ENCODE assay signal across 1 fruit fly cellular context in genomic region chr2L:14612998-14613955, dm6.
TF ChIP-seq lines count a peak whose summit lies in the region.

No protein-coding gene starts in this region.

TF ChIP-seq in whole organism, embryonic, 481 proteins besides CTCF, POLR2A, EP300 and RAD21 (continued from another document and continues in another):
- peak; percentile 38 for TF ChIP-seq CG3163 (GFP tag; optimal IDR thresholded peaks at IDR 0.05; lab: Kevin White, UChicago)
- TF ChIP-seq CG14710 (tag; optimal IDR thresholded peaks at IDR 0.05; lab: Kevin White, UChicago): peak; percentile 89
- TF ChIP-seq dan (GFP tag; IDR thresholded peaks at IDR 0.05; lab: Robert Waterston, UW): no peak
- no peak for TF ChIP-seq CG14965 (GFP tag; optimal IDR thresholded peaks at IDR 0.05; lab: Kevin White, UChicago; ENCODE audit: borderline replicate concordance)
- TF ChIP-seq Dp (GFP tag; optimal IDR thresholded peaks at IDR 0.05; lab: Kevin White, UChicago): no peak
- TF ChIP-seq ci (GFP tag; IDR thresholded peaks at IDR 0.05; lab: Robert Waterston, UW): peak; percentile 57; the same call in 1 of the 3 replicates
- TF ChIP-seq cad (GFP tag; optimal IDR thresholded peaks at IDR 0.05; lab: Kevin White, UChicago): no peak
- TF ChIP-seq CG7928 (GFP tag; optimal IDR thresholded peaks at IDR 0.05; lab: Kevin White, UChicago): peak; percentile 42
- TF ChIP-seq pnt (GFP tag; optimal IDR thresholded peaks at IDR 0.05; lab: Kevin White, UChicago): peak; percentile 34
- TF ChIP-seq CG7556 (GFP tag; optimal IDR thresholded peaks at IDR 0.05; lab: Kevin White, UChicago): peak; percentile 96
- TF ChIP-seq CG4282 (GFP tag; optimal IDR thresholded peaks at IDR 0.05; lab: Kevin White, UChicago): no peak
- peak; percentile 41 for TF ChIP-seq CG18011 (GFP tag; optimal IDR thresholded peaks at IDR 0.05; lab: Kevin White, UChicago)
- peak; percentile 3 for TF ChIP-seq stwl (tag; optimal IDR thresholded peaks at IDR 0.05; lab: Kevin White, UChicago)
- TF ChIP-seq org-1 (GFP tag; optimal IDR thresholded peaks at IDR 0.05; lab: Kevin White, UChicago): peak; percentile 82
- TF ChIP-seq Spps (tag; optimal IDR thresholded peaks at IDR 0.05; lab: Kevin White, UChicago): peak; percentile 71
- peak; percentile 60 for TF ChIP-seq Hmx (GFP tag; optimal IDR thresholded peaks at IDR 0.05; lab: Kevin White, UChicago)
- TF ChIP-seq CkIIα-i1 (GFP tag; IDR thresholded peaks at IDR 0.05; lab: Robert Waterston, UW): no peak
- 0 out of 3 replicates have a peak, but pooled peaks have one; percentile 4 for TF ChIP-seq ase (GFP tag; IDR thresholded peaks at IDR 0.05; lab: Robert Waterston, UW)
- 0 out of 3 replicates have a peak, but pooled peaks have one; percentile 19 for TF ChIP-seq Mrtf (GFP tag; IDR thresholded peaks at IDR 0.05; lab: Robert Waterston, UW)
- TF ChIP-seq amos (GFP tag; IDR thresholded peaks at IDR 0.05; lab: Robert Waterston, UW; ENCODE audit: partially characterized antibody): no peak
- no peak for TF ChIP-seq pan (optimal IDR thresholded peaks at IDR 0.05; lab: Kevin White, UChicago)
- TF ChIP-seq pan (GFP tag; optimal IDR thresholded peaks at IDR 0.05 in 1 of 2, IDR thresholded peaks at IDR 0.05 in 1 of 2): peak in 1 of 2 experiments; percentile 66
- peak; percentile 86 for TF ChIP-seq odd (GFP tag; optimal IDR thresholded peaks at IDR 0.05; lab: Kevin White, UChicago)
- TF ChIP-seq HmgZ (tag; optimal IDR thresholded peaks at IDR 0.05; lab: Kevin White, UChicago): peak; percentile 74
- TF ChIP-seq CG7987 (GFP tag; optimal IDR thresholded peaks at IDR 0.05; lab: Kevin White, UChicago): no peak
- TF ChIP-seq Bgb (GFP tag; IDR thresholded peaks at IDR 0.05; lab: Robert Waterston, UW; ENCODE audit: partially characterized antibody): no peak
- peak; percentile 92 for TF ChIP-seq CG31441 (GFP tag; IDR thresholded peaks at IDR 0.05; lab: Robert Waterston, UW)
- peak; percentile 78 for TF ChIP-seq az2 (GFP tag; optimal IDR thresholded peaks at IDR 0.05; lab: Kevin White, UChicago)
- no peak for TF ChIP-seq CG2889 (GFP tag; IDR thresholded peaks at IDR 0.05; lab: Robert Waterston, UW)
- TF ChIP-seq CG15696 (tag; optimal IDR thresholded peaks at IDR 0.05; lab: Kevin White, UChicago): peak; percentile 60
- TF ChIP-seq zfh1 (GFP tag; IDR thresholded peaks at IDR 0.05; lab: Robert Waterston, UW): peak; percentile 54; the same call in 2 of the 3 replicates
- TF ChIP-seq ac (GFP tag; optimal IDR thresholded peaks at IDR 0.05; lab: Kevin White, UChicago): no peak
- peak; percentile 91 for TF ChIP-seq PHDP (tag; optimal IDR thresholded peaks at IDR 0.05; lab: Kevin White, UChicago)
- TF ChIP-seq fu2 (GFP tag; optimal IDR thresholded peaks at IDR 0.05; lab: Kevin White, UChicago): peak; percentile 46
- TF ChIP-seq Fer2 (tag; optimal IDR thresholded peaks at IDR 0.05; lab: Kevin White, UChicago): peak; percentile 67
- peak; percentile 85 for TF ChIP-seq CG13775 (GFP tag; optimal IDR thresholded peaks at IDR 0.05; lab: Kevin White, UChicago)
- TF ChIP-seq vnd (GFP tag; IDR thresholded peaks at IDR 0.05; lab: Robert Waterston, UW; ENCODE audit: partially characterized antibody): no peak
- TF ChIP-seq CG3281 (GFP tag; optimal IDR thresholded peaks at IDR 0.05; lab: Kevin White, UChicago): peak; percentile 89
- TF ChIP-seq Gug (GFP tag; IDR thresholded peaks at IDR 0.05; lab: Robert Waterston, UW): 0 out of 4 replicates have a peak, but pooled peaks have one; percentile 3
- TF ChIP-seq wek (GFP tag; optimal IDR thresholded peaks at IDR 0.05; lab: Kevin White, UChicago): no peak
- TF ChIP-seq Dref (GFP tag; IDR thresholded peaks at IDR 0.05; lab: Robert Waterston, UW): no peak
- TF ChIP-seq ems (GFP tag; optimal IDR thresholded peaks at IDR 0.05; lab: Kevin White, UChicago): peak; percentile 15
- TF ChIP-seq CG17328 (GFP tag; IDR thresholded peaks at IDR 0.05; lab: Robert Waterston, UW): peak; percentile 68; the same call in 1 of the 2 replicates
- no peak for TF ChIP-seq lov (optimal IDR thresholded peaks at IDR 0.05; lab: Kevin White, UChicago)
- TF ChIP-seq lov (GFP tag; IDR thresholded peaks at IDR 0.05; lab: Robert Waterston, UW): no peak
- TF ChIP-seq twi (tag; optimal IDR thresholded peaks at IDR 0.05; lab: Kevin White, UChicago): peak; percentile 77
- TF ChIP-seq ftz-f1 (GFP tag; optimal IDR thresholded peaks at IDR 0.05; lab: Kevin White, UChicago): peak; percentile 59
- TF ChIP-seq Mes4 (GFP tag; optimal IDR thresholded peaks at IDR 0.05; lab: Kevin White, UChicago): no peak
- peak; percentile 21; the same call in 1 of the 2 replicates for TF ChIP-seq CG4404 (GFP tag; IDR thresholded peaks at IDR 0.05; lab: Robert Waterston, UW)
- peak; percentile 91 for TF ChIP-seq CG12659 (GFP tag; optimal IDR thresholded peaks at IDR 0.05; lab: Kevin White, UChicago)
- no peak for TF ChIP-seq hkb (optimal IDR thresholded peaks at IDR 0.05; lab: Kevin White, UChicago)
- 0 out of 2 replicates have a peak, but pooled peaks have one; percentile 28 for TF ChIP-seq hkb (GFP tag; IDR thresholded peaks at IDR 0.05; lab: Robert Waterston, UW)
- no peak for TF ChIP-seq ab (GFP tag; optimal IDR thresholded peaks at IDR 0.05; lab: Kevin White, UChicago)
- peak; percentile 75 for TF ChIP-seq CG6854 (GFP tag; optimal IDR thresholded peaks at IDR 0.05; lab: Kevin White, UChicago)
- TF ChIP-seq CG17802 (tag; optimal IDR thresholded peaks at IDR 0.05; lab: Kevin White, UChicago): no peak
- peak; percentile 66 for TF ChIP-seq cato (GFP tag; optimal IDR thresholded peaks at IDR 0.05; lab: Kevin White, UChicago; ENCODE audit: borderline replicate concordance)
- no peak for TF ChIP-seq hbn (GFP tag; IDR thresholded peaks at IDR 0.05; lab: Robert Waterston, UW; ENCODE audit: partially characterized antibody)
- TF ChIP-seq Nf-YA (GFP tag; IDR thresholded peaks at IDR 0.05; lab: Robert Waterston, UW): 0 out of 2 replicates have a peak, but pooled peaks have one; percentile 8
- TF ChIP-seq gt (GFP tag; IDR thresholded peaks at IDR 0.05; lab: Robert Waterston, UW): no peak
- TF ChIP-seq salm (tag; optimal IDR thresholded peaks at IDR 0.05; lab: Kevin White, UChicago): peak; percentile 66
- TF ChIP-seq pzg (GFP tag; optimal IDR thresholded peaks at IDR 0.05; lab: Kevin White, UChicago): no peak
- peak; percentile 80 for TF ChIP-seq Atf6 (GFP tag; IDR thresholded peaks at IDR 0.05; lab: Robert Waterston, UW)
- TF ChIP-seq HLHmδ (GFP tag; optimal IDR thresholded peaks at IDR 0.05; lab: Kevin White, UChicago): no peak
- peak; percentile 85 for TF ChIP-seq Ssrp (tag; optimal IDR thresholded peaks at IDR 0.05; lab: Kevin White, UChicago)
- no peak for TF ChIP-seq CG43689 (GFP tag; IDR thresholded peaks at IDR 0.05; lab: Robert Waterston, UW)
- TF ChIP-seq HLH3B (GFP tag; IDR thresholded peaks at IDR 0.05; lab: Robert Waterston, UW): peak; percentile 26; the same call in 1 of the 2 replicates
- TF ChIP-seq Dfd (GFP tag; optimal IDR thresholded peaks at IDR 0.05; lab: Kevin White, UChicago): no peak
- TF ChIP-seq stc (GFP tag; IDR thresholded peaks at IDR 0.05; lab: Robert Waterston, UW): 0 out of 2 replicates have a peak, but pooled peaks have one; percentile 35
- peak; percentile 99 for TF ChIP-seq sug (tag; optimal IDR thresholded peaks at IDR 0.05; lab: Kevin White, UChicago)
- TF ChIP-seq Lpt (GFP tag; optimal IDR thresholded peaks at IDR 0.05; lab: Kevin White, UChicago): no peak
- TF ChIP-seq CG7372 (GFP tag; IDR thresholded peaks at IDR 0.05; lab: Robert Waterston, UW): 0 out of 2 replicates have a peak, but pooled peaks have one; percentile 26
- TF ChIP-seq Fer1 (GFP tag; optimal IDR thresholded peaks at IDR 0.05; lab: Kevin White, UChicago): peak; percentile 88
- no peak for TF ChIP-seq CG1647 (GFP tag; optimal IDR thresholded peaks at IDR 0.05; lab: Kevin White, UChicago)
- TF ChIP-seq chif (GFP tag; optimal IDR thresholded peaks at IDR 0.05; lab: Kevin White, UChicago): peak; percentile 53 to 66
- no peak for TF ChIP-seq CG5245 (GFP tag; optimal IDR thresholded peaks at IDR 0.05; lab: Kevin White, UChicago)
- peak; percentile 75 for TF ChIP-seq nerfin-1 (tag; optimal IDR thresholded peaks at IDR 0.05; lab: Kevin White, UChicago)
- peak; percentile 75 for TF ChIP-seq sqz (GFP tag; optimal IDR thresholded peaks at IDR 0.05; lab: Kevin White, UChicago)
- peak; percentile 44 for TF ChIP-seq CG14441 (GFP tag; IDR thresholded peaks at IDR 0.05; lab: Robert Waterston, UW)
- TF ChIP-seq Sin3A (optimal IDR thresholded peaks at IDR 0.05; lab: Kevin White, UChicago): no peak
- TF ChIP-seq Sry-β (GFP tag; optimal IDR thresholded peaks at IDR 0.05; lab: Kevin White, UChicago): peak; percentile 3
- TF ChIP-seq nau (GFP tag; optimal IDR thresholded peaks at IDR 0.05; lab: Kevin White, UChicago): peak; percentile 73
- peak; percentile 69 for TF ChIP-seq CG10462 (GFP tag; optimal IDR thresholded peaks at IDR 0.05; lab: Kevin White, UChicago)
- TF ChIP-seq CG30020 (tag; optimal IDR thresholded peaks at IDR 0.05; lab: Kevin White, UChicago): peak; percentile 53
- TF ChIP-seq CG10565 (GFP tag; optimal IDR thresholded peaks at IDR 0.05; lab: Kevin White, UChicago): no peak
- no peak for TF ChIP-seq HmgD (GFP tag; optimal IDR thresholded peaks at IDR 0.05; lab: Kevin White, UChicago)
- TF ChIP-seq bbx (GFP tag; IDR thresholded peaks at IDR 0.05; lab: Robert Waterston, UW; ENCODE audit: partially characterized antibody): no peak
- TF ChIP-seq vvl (GFP tag; IDR thresholded peaks at IDR 0.05; lab: Robert Waterston, UW): peak; percentile 57
- peak; percentile 60 for TF ChIP-seq zen (tag; optimal IDR thresholded peaks at IDR 0.05; lab: Kevin White, UChicago)
- peak; percentile 66 for TF ChIP-seq fd3F (GFP tag; optimal IDR thresholded peaks at IDR 0.05; lab: Kevin White, UChicago)
- peak; percentile 47; the same call in 2 of the 3 replicates for TF ChIP-seq B-H1 (GFP tag; IDR thresholded peaks at IDR 0.05; lab: Robert Waterston, UW)
- peak; percentile 25 for TF ChIP-seq Ets65A (GFP tag; lab: Kevin White, UChicago)
- TF ChIP-seq CG10959 (GFP tag; IDR thresholded peaks at IDR 0.05; lab: Robert Waterston, UW): no peak
- no peak for TF ChIP-seq Dad (GFP tag; optimal IDR thresholded peaks at IDR 0.05; lab: Kevin White, UChicago)
- TF ChIP-seq jumu (GFP tag; optimal IDR thresholded peaks at IDR 0.05; lab: Kevin White, UChicago): peak; percentile 34
- TF ChIP-seq fd102C (GFP tag; optimal IDR thresholded peaks at IDR 0.05; lab: Kevin White, UChicago): no peak
- TF ChIP-seq CoRest (tag; optimal IDR thresholded peaks at IDR 0.05; lab: Kevin White, UChicago): peak; percentile 93
- no peak for TF ChIP-seq CG14667 (GFP tag; IDR thresholded peaks at IDR 0.05; lab: Robert Waterston, UW)
- TF ChIP-seq sens-2 (GFP tag; IDR thresholded peaks at IDR 0.05; lab: Robert Waterston, UW): no peak
- peak; percentile 42; the same call in 1 of the 2 replicates for TF ChIP-seq peb (GFP tag; IDR thresholded peaks at IDR 0.05; lab: Robert Waterston, UW)
- TF ChIP-seq CG2129 (GFP tag; IDR thresholded peaks at IDR 0.05; lab: Robert Waterston, UW; ENCODE audit: partially characterized antibody): no peak
- peak; percentile 74 for TF ChIP-seq NfI (GFP tag; optimal IDR thresholded peaks at IDR 0.05; lab: Kevin White, UChicago)
- TF ChIP-seq Jarid2 (GFP tag; optimal IDR thresholded peaks at IDR 0.05; lab: Kevin White, UChicago): peak; percentile 62
- peak; percentile 74 for TF ChIP-seq CG2875 (GFP tag; optimal IDR thresholded peaks at IDR 0.05; lab: Kevin White, UChicago)
- TF ChIP-seq ind (GFP tag; optimal IDR thresholded peaks at IDR 0.05; lab: Kevin White, UChicago): peak; percentile 78
- peak; percentile 3 for TF ChIP-seq Atf3 (GFP tag; optimal IDR thresholded peaks at IDR 0.05; lab: Kevin White, UChicago)
- TF ChIP-seq tin (GFP tag; optimal IDR thresholded peaks at IDR 0.05; lab: Kevin White, UChicago): peak; percentile 69
- peak in 1 of 2 experiments; percentile 45 for TF ChIP-seq crp (GFP tag; optimal IDR thresholded peaks at IDR 0.05; lab: Kevin White, UChicago)
- no peak; the same call in 1 of the 2 replicates for TF ChIP-seq MBD-R2 (GFP tag; IDR thresholded peaks at IDR 0.05; lab: Robert Waterston, UW)
- no peak for TF ChIP-seq CG15479 (GFP tag; optimal IDR thresholded peaks at IDR 0.05; lab: Kevin White, UChicago)
- peak; percentile 66 for TF ChIP-seq CG2202 (tag; optimal IDR thresholded peaks at IDR 0.05; lab: Kevin White, UChicago)
- TF ChIP-seq dmrt11E (tag; optimal IDR thresholded peaks at IDR 0.05; lab: Kevin White, UChicago): peak; percentile 86
- TF ChIP-seq p53 (GFP tag; optimal IDR thresholded peaks at IDR 0.05; lab: Kevin White, UChicago): no peak
- TF ChIP-seq CG8765 (GFP tag; IDR thresholded peaks at IDR 0.05; lab: Robert Waterston, UW): no peak
- peak; percentile 37; the same call in 1 of the 2 replicates for TF ChIP-seq ranshi (GFP tag; IDR thresholded peaks at IDR 0.05; lab: Robert Waterston, UW)
- TF ChIP-seq tap (tag; optimal IDR thresholded peaks at IDR 0.05; lab: Kevin White, UChicago): peak; percentile 77
- no peak for TF ChIP-seq CG16813 (GFP tag; IDR thresholded peaks at IDR 0.05; lab: Robert Waterston, UW; ENCODE audit: partially characterized antibody)
- peak; percentile 57; the same call in 1 of the 2 replicates for TF ChIP-seq danr (GFP tag; IDR thresholded peaks at IDR 0.05; lab: Robert Waterston, UW)
- TF ChIP-seq CG5180 (GFP tag; optimal IDR thresholded peaks at IDR 0.05; lab: Kevin White, UChicago): peak; percentile 72
- TF ChIP-seq row (GFP tag; IDR thresholded peaks at IDR 0.05; lab: Robert Waterston, UW): peak; percentile 85
- peak; percentile 50 for TF ChIP-seq ewg (GFP tag; optimal IDR thresholded peaks at IDR 0.05; lab: Kevin White, UChicago)
- TF ChIP-seq lbe (GFP tag; optimal IDR thresholded peaks at IDR 0.05; lab: Kevin White, UChicago): no peak
- TF ChIP-seq zf30C (GFP tag; optimal IDR thresholded peaks at IDR 0.05; lab: Kevin White, UChicago): peak; percentile 72
- peak; percentile 84 for TF ChIP-seq gcm (GFP tag; optimal IDR thresholded peaks at IDR 0.05; lab: Kevin White, UChicago)
- peak; percentile 7 for TF ChIP-seq NC2β (GFP tag; optimal IDR thresholded peaks at IDR 0.05; lab: Kevin White, UChicago)
- TF ChIP-seq CG4820 (GFP tag; optimal IDR thresholded peaks at IDR 0.05; lab: Kevin White, UChicago): peak; percentile 49
- peak in 1 of 2 experiments; percentile 52 for TF ChIP-seq Pdp1 (GFP tag; optimal IDR thresholded peaks at IDR 0.05; lab: Kevin White, UChicago)
- TF ChIP-seq Hr51 (GFP tag; optimal IDR thresholded peaks at IDR 0.05; lab: Kevin White, UChicago): peak; percentile 20 to 92
- peak; percentile 89 for TF ChIP-seq CG13296 (GFP tag; optimal IDR thresholded peaks at IDR 0.05; lab: Kevin White, UChicago)
- TF ChIP-seq seq (GFP tag; IDR thresholded peaks at IDR 0.05; lab: Robert Waterston, UW): peak; percentile 72
